Worm (Caenorhabditis elegans) whole organism, L3 larva: ENCODE measurements around the gene cest-7.

ENCODE experiments used
- ZK546.5 ChIP-seq: sonication (generic microtip); optimal IDR thresholded peaks from 2 replicates; lab custom pipeline; 2017; ENCODE audit warnings: missing biosample characterization, missing genetic modification characterization
- ceh-16 ChIP-seq: sonication (generic microtip); optimal IDR thresholded peaks from 2 replicates; lab custom pipeline; 2017; ENCODE audit warnings: missing biosample characterization, missing genetic modification characterization
- nhr-12 ChIP-seq: fragments of 150-350 bp; optimal IDR thresholded peaks from 2 replicates; lab custom pipeline; 2014; ENCODE audit warnings: missing biosample characterization, missing genetic modification characterization
- unc-62 ChIP-seq: fragments of 150-350 bp; sonication (generic microtip); optimal IDR thresholded peaks from 4 replicates; lab custom pipeline; 2014; ENCODE audit warnings: missing biosample characterization, missing genetic modification reagents, missing genetic modification characterization
- zag-1 ChIP-seq: fragments of 150-350 bp; optimal IDR thresholded peaks from 2 replicates; lab custom pipeline; 2014; ENCODE audit warnings: missing biosample characterization, missing genetic modification characterization

DNA sequence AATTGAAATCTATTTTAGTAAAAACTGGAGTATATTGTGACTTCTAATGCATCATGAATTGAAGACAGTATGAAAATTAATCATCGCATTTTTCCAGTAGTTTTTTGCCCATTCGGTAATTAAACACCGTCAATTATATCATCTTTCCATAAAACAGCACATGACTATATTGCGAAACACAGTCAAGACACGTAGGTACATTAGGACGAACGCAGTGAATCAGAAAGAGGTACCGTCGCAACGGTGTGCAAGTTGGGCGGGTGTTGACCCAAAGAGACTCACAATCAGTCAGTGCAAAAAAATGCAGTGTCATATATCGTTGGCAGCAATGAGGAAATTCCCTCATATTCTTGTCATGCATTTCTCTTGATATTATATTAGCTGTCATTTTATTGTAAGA, 4.7 kb downstream of the cest-7 start:
- no peak for TF ChIP-seq unc-62 (GFP tag; lab: Kevin White, UChicago)
- TF ChIP-seq ceh-16 (tag; lab: Kevin White, UChicago), result no peak
- TF ChIP-seq zag-1, result no peak
- no peak for TF ChIP-seq nhr-12
- no peak for TF ChIP-seq ZK546.5
